Fruit fly (Drosophila melanogaster): ENCODE data around the gene GstZ2.
A peak's percentile ranks its signal among the peaks of the same experiment; 100 is the strongest.

The GstZ2 gene

dm6 chr3R:9493627-9494626 is 33.5 kb upstream of the GstZ2 start, which contains the start of gene CG16779 (continued):
- TF ChIP-seq CG11085 (GFP tag; IDR thresholded peaks at IDR 0.05) (no peak), gcm (GFP tag; optimal IDR thresholded peaks at IDR 0.05) (no peak), Oli (tag; optimal IDR thresholded peaks at IDR 0.05) (peak; percentile 67), fd96Cb (tag; optimal IDR thresholded peaks at IDR 0.05) (peak; percentile 28), CG2120 (GFP tag; optimal IDR thresholded peaks at IDR 0.05) (peak; percentile 45), Sox100B (GFP tag; optimal IDR thresholded peaks at IDR 0.05) (peak; percentile 69), dmrt99B (tag; optimal IDR thresholded peaks at IDR 0.05) (peak; percentile 61), CG13424 (tag; optimal IDR thresholded peaks at IDR 0.05) (peak; percentile 44), cwo (GFP tag; optimal IDR thresholded peaks at IDR 0.05) (peak; percentile 100), Doc2 (GFP tag; IDR thresholded peaks at IDR 0.05) (no peak), sim (GFP tag; IDR thresholded peaks at IDR 0.05) (no peak), unc-4 (GFP tag; IDR thresholded peaks at IDR 0.05; ENCODE audit: partially characterized antibody) (peak; percentile 37; the same call in 1 of the 2 replicates), nmo (GFP tag; optimal IDR thresholded peaks at IDR 0.05) (peak; percentile 62), Blimp-1 (GFP tag; optimal IDR thresholded peaks at IDR 0.05) (peak; percentile 30), Eip74EF (GFP tag; optimal IDR thresholded peaks at IDR 0.05) (peak in 1 of 2 experiments; percentile 56), CG8388 (GFP tag; optimal IDR thresholded peaks at IDR 0.05) (peak; percentile 25), ERR (GFP tag; optimal IDR thresholded peaks at IDR 0.05) (peak; percentile 27), CG15269 (tag; optimal IDR thresholded peaks at IDR 0.05) (peak; percentile 49), CG9727 (GFP tag; optimal IDR thresholded peaks at IDR 0.05) (peak; percentile 65), CG12942 (GFP tag; optimal IDR thresholded peaks at IDR 0.05) (no peak), CG18476 (GFP tag; optimal IDR thresholded peaks at IDR 0.05) (peak; percentile 4), Taf1 (GFP tag; IDR thresholded peaks at IDR 0.05) (no peak), kay (GFP tag; optimal IDR thresholded peaks at IDR 0.05) (peak; percentile 5), CG13296 (GFP tag; optimal IDR thresholded peaks at IDR 0.05) (peak; percentile 2), grau (tag; optimal IDR thresholded peaks at IDR 0.05) (peak; percentile 90), ind (GFP tag; optimal IDR thresholded peaks at IDR 0.05) (peak; percentile 17), mam (GFP tag; optimal IDR thresholded peaks at IDR 0.05) (peak; percentile 16), chm (GFP tag; IDR thresholded peaks at IDR 0.05) (peak; percentile 10; the same call in 1 of the 2 replicates), Hr51 (GFP tag; optimal IDR thresholded peaks at IDR 0.05) (peak in 1 of 2 experiments; percentile 60), CG16813 (GFP tag; IDR thresholded peaks at IDR 0.05; ENCODE audit: partially characterized antibody) (no peak), Chrac-16 (GFP tag; optimal IDR thresholded peaks at IDR 0.05) (no peak), TFAM (GFP tag; optimal IDR thresholded peaks at IDR 0.05) (no peak), CG34224 (GFP tag; IDR thresholded peaks at IDR 0.05; ENCODE audit: partially characterized antibody) (0 out of 3 replicates have a peak, but pooled peaks have one; percentile 24), chif (GFP tag; optimal IDR thresholded peaks at IDR 0.05) (peak; percentile 9 to 22), D (optimal IDR thresholded peaks at IDR 0.05) (no peak), D (GFP tag; optimal IDR thresholded peaks at IDR 0.05) (peak; percentile 36), CG2202 (tag; optimal IDR thresholded peaks at IDR 0.05) (no peak), CG4328 (GFP tag; optimal IDR thresholded peaks at IDR 0.05) (peak; percentile 26), stwl (tag; optimal IDR thresholded peaks at IDR 0.05) (no peak), Kr (GFP tag; optimal IDR thresholded peaks at IDR 0.05) (no peak), Dref (GFP tag; IDR thresholded peaks at IDR 0.05) (0 out of 2 replicates have a peak, but pooled peaks have one; percentile 17), sna (GFP tag; IDR thresholded peaks at IDR 0.05; ENCODE audit: partially characterized antibody) (0 out of 2 replicates have a peak, but pooled peaks have one; percentile 25), CG5180 (GFP tag; optimal IDR thresholded peaks at IDR 0.05) (peak; percentile 18), CG18599 (GFP tag; optimal IDR thresholded peaks at IDR 0.05) (peak; percentile 32), Dp (GFP tag; optimal IDR thresholded peaks at IDR 0.05) (peak; percentile 89), CG14710 (tag; optimal IDR thresholded peaks at IDR 0.05) (peak; percentile 50)
